Fruit fly (Drosophila melanogaster) whole organism: Measurements from ENCODE around the gene Sec15.

Experiments
- CG8478 ChIP-seq: fragments of >200 bp; optimal IDR thresholded peaks from 2 replicates; lab custom pipeline; 2018; ENCODE audit warnings: inconsistent platforms
- Dll ChIP-seq: fragments of >200 bp; optimal IDR thresholded peaks from 2 replicates; lab custom pipeline; 2017
- EcR ChIP-seq, 2 experiments: fragments of >200 bp; optimal IDR thresholded peaks; 2 replicates each; lab custom pipeline; 2017; ENCODE audit warnings: missing biosample characterization in 2 of 2, missing genetic modification characterization in 2 of 2, missing genetic modification reagents in 2 of 2
- pan ChIP-seq: fragments of >200 bp; optimal IDR thresholded peaks from 2 replicates; lab custom pipeline; 2017
- psq ChIP-seq: fragments of >200 bp; optimal IDR thresholded peaks from 2 replicates; lab custom pipeline; 2017
- usp ChIP-seq: fragments of >200 bp; optimal IDR thresholded peaks from 2 replicates; lab custom pipeline; 2017; ENCODE audit warnings: missing biosample characterization, missing genetic modification characterization, mixed read lengths

Gene Sec15

dm6 chr3R:21066469-21067284 is 41.1 kb downstream of the Sec15 start:
- TF ChIP-seq pan (lab: Kevin White, UChicago) (no peak), EcR (GFP tag; optimal IDR thresholded peaks at IDR 0.05; lab: Kevin White, UChicago) (no peak), Dll (lab: Kevin White, UChicago) (no peak), usp (GFP tag; lab: Kevin White, UChicago) (no peak), psq (lab: Kevin White, UChicago) (no peak), CG8478 (lab: Kevin White, UChicago) (no peak)

DNA sequence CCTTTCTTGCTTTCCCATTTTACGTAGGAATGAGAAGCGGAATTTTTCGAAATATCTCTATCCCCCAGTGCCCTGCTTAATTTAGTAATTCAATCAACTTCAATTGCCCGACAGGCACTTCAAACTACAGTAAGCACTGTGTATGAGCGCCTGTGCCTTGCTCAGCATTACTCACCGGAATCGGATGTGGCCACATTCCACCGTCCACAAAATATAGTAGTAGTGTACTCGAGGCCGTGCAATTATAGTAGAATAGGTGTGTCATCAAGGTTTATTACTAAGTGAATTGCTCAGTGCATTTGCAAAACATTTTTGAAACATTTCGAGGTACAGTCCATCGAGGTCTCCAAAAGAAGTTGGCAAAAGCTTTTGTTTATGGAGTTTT is 42.1 kb downstream of the Sec15 start:
- TF ChIP-seq psq (lab: Kevin White, UChicago) = no peak
- TF ChIP-seq EcR (GFP tag; optimal IDR thresholded peaks at IDR 0.05; lab: Kevin White, UChicago) = no peak
- no peak for TF ChIP-seq Dll (lab: Kevin White, UChicago)
- no peak for TF ChIP-seq pan (lab: Kevin White, UChicago)
- no peak for TF ChIP-seq usp (GFP tag; lab: Kevin White, UChicago)
- TF ChIP-seq CG8478 (lab: Kevin White, UChicago) = no peak

DNA sequence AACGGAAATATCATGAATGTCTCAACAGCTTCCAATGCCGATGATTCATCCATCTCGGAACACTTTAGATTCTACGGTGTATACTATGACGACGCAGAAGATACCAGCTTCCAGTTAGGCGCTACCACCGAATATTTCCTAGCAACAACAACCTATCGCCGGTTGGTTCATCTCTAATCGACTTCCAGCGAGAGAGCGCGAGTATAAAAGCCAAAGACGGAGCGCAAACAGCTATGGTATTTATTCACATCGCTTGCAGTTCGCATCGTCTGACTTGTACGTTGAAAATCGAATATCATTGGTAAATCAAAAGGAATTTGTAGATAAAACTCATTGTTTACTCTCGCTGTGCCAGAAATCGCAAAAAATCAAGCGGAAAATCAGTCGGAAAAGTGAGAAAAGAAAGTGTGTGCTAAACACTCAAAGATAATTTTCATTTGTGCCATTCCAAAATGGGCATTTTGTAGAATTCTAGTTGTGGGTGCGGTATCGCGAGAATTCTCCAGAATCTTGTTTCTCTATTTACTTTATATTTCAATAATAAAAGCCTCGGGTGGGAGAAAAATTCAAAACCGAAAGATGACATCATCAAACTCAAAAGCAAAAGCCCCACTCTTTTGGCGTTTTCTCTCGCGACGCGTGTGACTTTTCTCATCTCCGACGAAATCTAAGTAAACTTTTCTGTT is 42.6 kb downstream of the Sec15 start, which contains the start of gene AnxB9:
TSS of gene AnxB9 (plus strand) at position 232 of the 686 bp plus-strand sequence.
- no peak for TF ChIP-seq psq (lab: Kevin White, UChicago)
- TF ChIP-seq CG8478 (lab: Kevin White, UChicago) = no peak

dm6 chr3R:21064000-21064924 is 43.5 kb downstream of the Sec15 start, which contains the start of gene Cortactin:
Cortactin (minus strand) TSS chr3R:21064471.
- no peak for TF ChIP-seq psq (lab: Kevin White, UChicago)
- no peak for TF ChIP-seq Dll (lab: Kevin White, UChicago)
- TF ChIP-seq pan (lab: Kevin White, UChicago) = no peak
- no peak for TF ChIP-seq CG8478 (lab: Kevin White, UChicago)
- no peak for TF ChIP-seq usp (GFP tag; lab: Kevin White, UChicago)
- TF ChIP-seq EcR (GFP tag; optimal IDR thresholded peaks at IDR 0.05; lab: Kevin White, UChicago) = no peak

dm6 chr3R:21063433-21063832 is 44.3 kb downstream of the Sec15 start:
- TF ChIP-seq pan (lab: Kevin White, UChicago) = no peak
- no peak for TF ChIP-seq psq (lab: Kevin White, UChicago)

dm6 chr3R:21060430-21061245 is 47.1 kb downstream of the Sec15 start, which contains the start of gene Mvl:
Mvl (minus strand) TSS chr3R:21060800.
- peak in 1 of 2 experiments; percentile 60 for TF ChIP-seq EcR (GFP tag; optimal IDR thresholded peaks at IDR 0.05; lab: Kevin White, UChicago)
- no peak for TF ChIP-seq psq (lab: Kevin White, UChicago)
- no peak for TF ChIP-seq usp (GFP tag; lab: Kevin White, UChicago)

DNA sequence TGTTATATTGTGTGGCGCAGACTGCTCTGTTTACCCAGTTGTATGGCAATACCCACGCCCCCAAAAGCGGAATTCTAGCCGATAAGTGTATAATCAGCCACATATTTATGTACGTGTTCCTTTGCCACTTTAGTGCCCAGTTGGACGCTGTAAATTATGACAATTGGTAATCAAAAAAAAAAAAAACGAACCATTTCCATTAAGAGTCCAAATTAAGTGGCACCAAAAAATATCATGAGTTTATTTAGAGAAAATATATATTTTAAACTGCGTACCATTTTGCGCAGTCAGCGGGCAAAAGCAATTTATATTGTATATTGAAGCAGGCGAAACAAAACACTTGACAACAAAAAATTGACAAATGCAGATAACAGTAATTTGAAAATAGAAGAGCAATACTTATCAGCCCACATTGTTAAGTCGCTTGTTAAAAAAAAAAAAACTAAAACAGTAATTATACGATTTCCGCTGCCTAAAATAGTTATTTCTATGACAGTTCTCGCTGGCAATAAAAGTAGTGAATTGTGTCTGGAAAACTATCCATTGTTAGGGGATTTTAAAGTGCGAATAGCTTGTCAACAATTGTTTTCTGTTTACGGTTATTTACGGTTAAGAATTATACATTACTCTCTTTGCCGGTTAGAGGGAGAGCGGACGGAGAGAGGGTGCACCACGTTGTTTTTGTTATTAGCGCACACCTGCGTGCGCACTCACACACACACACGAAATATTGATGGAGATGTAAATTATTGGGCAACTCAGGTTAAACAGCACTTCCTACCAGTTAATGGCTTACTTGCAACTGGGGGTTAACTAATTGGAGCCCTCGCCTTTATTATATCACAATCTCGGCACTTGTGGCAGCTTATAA is 48.1 kb downstream of the Sec15 start:
- no peak for TF ChIP-seq psq (lab: Kevin White, UChicago)
- TF ChIP-seq CG8478 (lab: Kevin White, UChicago) = no peak

- TF ChIP-seq EcR (GFP tag; optimal IDR thresholded peaks at IDR 0.05; lab: Kevin White, UChicago) = no peak
- no peak for TF ChIP-seq usp (GFP tag; lab: Kevin White, UChicago)
- no peak for TF ChIP-seq Dll (lab: Kevin White, UChicago)
- no peak for TF ChIP-seq pan (lab: Kevin White, UChicago)
- TF ChIP-seq psq (lab: Kevin White, UChicago) = no peak
- TF ChIP-seq CG8478 (lab: Kevin White, UChicago) = no peak
Observed at dm6 chr3R:21057519-21057918, 50.3 kb downstream of the Sec15 start.
